Worm (Caenorhabditis elegans) whole organism, L3 larva: Measurements from ENCODE around the gene T26C5.3.

ENCODE experiments used
- R02D3.7 ChIP-seq: fragments of 150-350 bp; optimal IDR thresholded peaks from 2 replicates; lab custom pipeline; 2014; ENCODE audit warnings: missing biosample characterization, missing genetic modification characterization
- ZK546.5 ChIP-seq: sonication (generic microtip); optimal IDR thresholded peaks from 2 replicates; lab custom pipeline; 2017; ENCODE audit warnings: missing biosample characterization, missing genetic modification characterization
- aly-2 ChIP-seq: fragments of 150-350 bp; optimal IDR thresholded peaks from 2 replicates; lab custom pipeline; 2014; ENCODE audit warnings: missing biosample characterization, missing genetic modification characterization
- ama-1 ChIP-seq: fragments of 150-350 bp; optimal IDR thresholded peaks from 2 replicates; lab custom pipeline; 2018
- ceh-16 ChIP-seq: sonication (generic microtip); optimal IDR thresholded peaks from 2 replicates; lab custom pipeline; 2017; ENCODE audit warnings: missing biosample characterization, missing genetic modification characterization
- ceh-28 ChIP-seq: fragments of 150-350 bp; optimal IDR thresholded peaks from 2 replicates; lab custom pipeline; 2014; ENCODE audit warnings: missing biosample characterization, missing genetic modification reagents, missing genetic modification characterization
- ceh-9 ChIP-seq: sonication (generic microtip); optimal IDR thresholded peaks from 2 replicates; lab custom pipeline; 2018; ENCODE audit warnings: missing biosample characterization, missing genetic modification characterization
- egl-27 ChIP-seq: sonication (generic microtip); optimal IDR thresholded peaks from 4 replicates; lab custom pipeline; 2017; ENCODE audit warnings: missing biosample characterization, missing genetic modification reagents, missing genetic modification characterization
- egl-5 ChIP-seq: fragments of 150-350 bp; optimal IDR thresholded peaks from 2 replicates; lab custom pipeline; 2017; ENCODE audit warnings: missing biosample characterization, missing genetic modification reagents, missing genetic modification characterization, inconsistent platforms
- elt-2 ChIP-seq: sonication (generic microtip); optimal IDR thresholded peaks from 2 replicates; lab custom pipeline; 2016; ENCODE audit warnings: missing genetic modification reagents, mild to moderate bottlenecking, missing genetic modification characterization, missing compliant biosample characterization
- eor-1 ChIP-seq, 2 experiments: fragments of 150-350 bp; optimal IDR thresholded peaks; 2 replicates each; lab custom pipeline; 2014 to 2018; ENCODE audit warnings: missing biosample characterization in 2 of 2, missing genetic modification characterization in 2 of 2
- hmg-11 ChIP-seq: sonication (generic microtip); optimal IDR thresholded peaks from 2 replicates; lab custom pipeline; 2016; ENCODE audit warnings: missing genetic modification characterization, missing compliant biosample characterization
- jun-1 ChIP-seq: fragments of 150-350 bp; optimal IDR thresholded peaks from 2 replicates; lab custom pipeline; 2014; ENCODE audit warnings: missing biosample characterization, missing genetic modification reagents, missing genetic modification characterization
- lin-15B ChIP-seq: fragments of 150-350 bp; optimal IDR thresholded peaks from 2 replicates; lab custom pipeline; 2014; ENCODE audit warnings: missing biosample characterization, missing genetic modification characterization
- lsy-12 ChIP-seq: sonication (generic microtip); optimal IDR thresholded peaks from 2 replicates; lab custom pipeline; 2016; ENCODE audit warnings: mild to moderate bottlenecking, missing genetic modification characterization, missing compliant biosample characterization
- nfya-1 ChIP-seq: sonication (generic microtip); optimal IDR thresholded peaks from 2 replicates; lab custom pipeline; 2017; ENCODE audit warnings: missing genetic modification characterization, mild to moderate bottlenecking, missing compliant biosample characterization, antibody characterized with exemption, moderate library complexity; ENCODE audit not compliant: insufficient read depth
- nhr-11 ChIP-seq: fragments of 150-350 bp; optimal IDR thresholded peaks from 2 replicates; lab custom pipeline; 2014; ENCODE audit warnings: missing biosample characterization, missing genetic modification characterization
- nhr-12 ChIP-seq: fragments of 150-350 bp; optimal IDR thresholded peaks from 2 replicates; lab custom pipeline; 2014; ENCODE audit warnings: missing biosample characterization, missing genetic modification characterization
- nhr-23 ChIP-seq: fragments of 150-350 bp; optimal IDR thresholded peaks from 2 replicates; lab custom pipeline; 2014; ENCODE audit warnings: missing biosample characterization, missing genetic modification reagents, missing genetic modification characterization
- nhr-237 ChIP-seq: fragments of 150-350 bp; optimal IDR thresholded peaks from 2 replicates; lab custom pipeline; 2014; ENCODE audit warnings: missing biosample characterization, missing genetic modification characterization
- nhr-25 ChIP-seq: sonication (generic microtip); optimal IDR thresholded peaks from 2 replicates; lab custom pipeline; 2017; ENCODE audit warnings: missing biosample characterization, missing genetic modification characterization
- nhr-28 ChIP-seq: fragments of 150-350 bp; optimal IDR thresholded peaks from 2 replicates; lab custom pipeline; 2014; ENCODE audit warnings: missing biosample characterization, missing genetic modification characterization
- nhr-43 ChIP-seq: sonication (generic microtip); optimal IDR thresholded peaks from 2 replicates; lab custom pipeline; 2016; ENCODE audit warnings: mild to moderate bottlenecking, missing genetic modification characterization, missing compliant biosample characterization; ENCODE audit not compliant: poor library complexity, severe bottlenecking
- nhr-67 ChIP-seq: fragments of 150-350 bp; optimal IDR thresholded peaks from 2 replicates; lab custom pipeline; 2014; ENCODE audit warnings: missing biosample characterization, missing genetic modification characterization
- nhr-77 ChIP-seq: fragments of 150-350 bp; optimal IDR thresholded peaks from 2 replicates; lab custom pipeline; 2014; ENCODE audit warnings: missing biosample characterization, missing genetic modification characterization
- pha-4 ChIP-seq: fragments of 150-350 bp; optimal IDR thresholded peaks from 2 replicates; lab custom pipeline; 2014; ENCODE audit warnings: missing biosample characterization, missing genetic modification reagents, missing genetic modification characterization
- pqm-1 ChIP-seq: fragments of 150-350 bp; optimal IDR thresholded peaks from 2 replicates; lab custom pipeline; 2017; ENCODE audit warnings: missing biosample characterization, missing genetic modification characterization, inconsistent platforms
- sea-2 ChIP-seq: fragments of 150-350 bp; sonication (generic microtip); optimal IDR thresholded peaks from 4 replicates; lab custom pipeline; 2014; ENCODE audit warnings: missing biosample characterization, missing genetic modification reagents, missing genetic modification characterization
- skn-1 ChIP-seq: fragments of 150-350 bp; optimal IDR thresholded peaks from 2 replicates; lab custom pipeline; 2014; ENCODE audit warnings: missing biosample characterization, missing genetic modification characterization
- snpc-4 ChIP-seq: fragments of 150-350 bp; optimal IDR thresholded peaks from 2 replicates; lab custom pipeline; 2014; ENCODE audit warnings: missing biosample characterization, missing genetic modification characterization
- tbx-2 ChIP-seq: sonication (generic microtip); optimal IDR thresholded peaks from 2 replicates; lab custom pipeline; 2016; ENCODE audit warnings: mild to moderate bottlenecking, missing genetic modification characterization, missing compliant biosample characterization
- unc-39 ChIP-seq: sonication (generic microtip); optimal IDR thresholded peaks from 4 replicates; lab custom pipeline; 2017; ENCODE audit warnings: missing biosample characterization, missing genetic modification characterization
- zag-1 ChIP-seq: fragments of 150-350 bp; optimal IDR thresholded peaks from 2 replicates; lab custom pipeline; 2014; ENCODE audit warnings: missing biosample characterization, missing genetic modification characterization
- ztf-11 ChIP-seq: fragments of 150-350 bp; optimal IDR thresholded peaks from 2 replicates; lab custom pipeline; 2014; ENCODE audit warnings: missing biosample characterization, missing genetic modification characterization
- ztf-4 ChIP-seq: fragments of 150-350 bp; optimal IDR thresholded peaks from 2 replicates; lab custom pipeline; 2014; ENCODE audit warnings: missing biosample characterization, missing genetic modification characterization

T26C5.3 gene

DNA sequence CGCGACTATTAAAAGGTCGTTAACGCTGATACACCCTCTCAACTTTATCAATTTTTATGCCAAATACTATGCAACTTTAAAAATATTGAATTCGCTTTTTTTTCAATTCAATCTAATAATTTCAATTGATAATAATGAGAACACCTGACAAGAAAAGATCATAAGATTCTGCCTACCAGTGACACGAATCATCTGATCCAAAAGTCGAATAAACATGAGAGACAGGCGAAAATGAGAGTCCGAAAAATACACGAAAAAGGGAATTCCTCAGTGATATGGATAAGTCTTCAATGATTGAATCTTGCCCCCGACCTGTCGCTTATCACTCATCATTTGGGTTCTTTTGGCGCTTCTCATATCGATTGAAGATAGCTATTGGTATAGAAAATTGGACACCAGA, 5.2 kb downstream of the T26C5.3 start:
- TF ChIP-seq R02D3.7 (no peak), snpc-4 (no peak), egl-27 (tag; lab: Kevin White, UChicago) (no peak), pqm-1 (tag; lab: Kevin White, UChicago) (no peak), zag-1 (tag; lab: Kevin White, UChicago) (no peak), skn-1 (tag; lab: Kevin White, UChicago) (no peak), nhr-43 (tag; lab: Kevin White, UChicago) (no peak)

DNA sequence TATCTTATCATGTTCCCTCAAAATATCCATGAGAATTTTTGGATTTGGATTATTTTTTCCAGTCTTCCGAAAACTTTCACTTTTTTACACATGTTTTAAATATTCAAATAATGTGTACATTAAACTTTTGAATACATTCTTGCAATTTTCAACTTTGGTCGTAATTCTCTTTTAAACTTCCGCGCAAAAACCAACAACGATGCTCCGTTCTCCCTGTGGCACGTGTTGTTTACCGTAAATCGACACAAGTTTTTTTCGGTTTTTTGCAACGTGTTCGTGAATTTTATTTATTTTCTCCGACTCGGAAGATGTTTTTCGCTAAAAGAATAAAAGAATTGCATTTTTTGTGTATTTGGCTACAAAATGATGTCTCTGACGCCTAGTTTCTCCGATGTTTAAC, 6.4 kb downstream of the T26C5.3 start:
- TF ChIP-seq nhr-237 (tag; lab: Kevin White, UChicago) (no peak), pha-4 (peak; percentile 94), elt-2 (tag; lab: Kevin White, UChicago) (peak; percentile 14), ceh-9 (tag; lab: Kevin White, UChicago) (no peak), nfya-1 (tag; lab: Kevin White, UChicago) (peak; percentile 54), lin-15B (peak; percentile 42), hmg-11 (peak; percentile 17), jun-1 (tag; lab: Kevin White, UChicago) (no peak), nhr-25 (no peak), R02D3.7 (peak; percentile 94), ama-1 (lab: Kevin White, UChicago) (peak; percentile 24)

ce11 chrII:9246648-9247047, 10.3 kb downstream of the T26C5.3 start, which contains the start of gene T26C5.5:
Gene T26C5.5 (minus strand): TSS chrII:9246748.
- no peak for TF ChIP-seq ztf-11 (tag; lab: Kevin White, UChicago)
- TF ChIP-seq snpc-4: no peak
- TF ChIP-seq pha-4: no peak
- TF ChIP-seq nhr-28 (tag; lab: Kevin White, UChicago): no peak
- TF ChIP-seq ceh-16 (tag; lab: Kevin White, UChicago): no peak
- no peak for TF ChIP-seq nhr-12
- no peak for TF ChIP-seq egl-5 (tag; lab: Kevin White, UChicago)
- TF ChIP-seq sea-2 (GFP tag; lab: Kevin White, UChicago): no peak
- TF ChIP-seq nhr-237 (tag; lab: Kevin White, UChicago): no peak
- TF ChIP-seq eor-1 (tag; optimal IDR thresholded peaks at IDR 0.05; lab: Kevin White, UChicago): no peak
- TF ChIP-seq nhr-23 (tag; lab: Kevin White, UChicago): no peak
- no peak for TF ChIP-seq ZK546.5 (tag; lab: Kevin White, UChicago)
- no peak for TF ChIP-seq hmg-11
- TF ChIP-seq nhr-11 (tag; lab: Kevin White, UChicago): no peak
- TF ChIP-seq ama-1 (lab: Kevin White, UChicago): no peak
- no peak for TF ChIP-seq R02D3.7
- no peak for TF ChIP-seq nhr-77 (tag; lab: Kevin White, UChicago)

ce11 chrII:9250422-9250821, 14.0 kb downstream of the T26C5.3 start, which contains the start of gene T26C5.4:
Gene T26C5.4 (minus strand): TSS chrII:9250522.
- no peak for TF ChIP-seq snpc-4
- TF ChIP-seq egl-5 (tag; lab: Kevin White, UChicago): no peak
- TF ChIP-seq ceh-28 (tag; lab: Kevin White, UChicago): no peak
- no peak for TF ChIP-seq nhr-11 (tag; lab: Kevin White, UChicago)
- no peak for TF ChIP-seq lsy-12 (tag; lab: Kevin White, UChicago)
- TF ChIP-seq pha-4: no peak

- TF ChIP-seq nhr-67 (tag; lab: Kevin White, UChicago) (no peak), egl-5 (tag; lab: Kevin White, UChicago) (no peak), tbx-2 (tag; lab: Kevin White, UChicago) (no peak), nhr-25 (peak; percentile 19)
These were observed 15.1 kb downstream of the T26C5.3 start for ce11 chrII:9251529-9251928.

ce11 chrII:9254187-9254586, 17.8 kb downstream of the T26C5.3 start, which contains the start of gene nlp-82:
Gene nlp-82 (minus strand): TSS chrII:9254287.
- no peak for TF ChIP-seq nhr-11 (tag; lab: Kevin White, UChicago)
- TF ChIP-seq ZK546.5 (tag; lab: Kevin White, UChicago): no peak
- TF ChIP-seq jun-1 (tag; lab: Kevin White, UChicago): no peak
- no peak for TF ChIP-seq tbx-2 (tag; lab: Kevin White, UChicago)
- no peak for TF ChIP-seq ceh-9 (tag; lab: Kevin White, UChicago)
- no peak for TF ChIP-seq nhr-25
- TF ChIP-seq ceh-16 (tag; lab: Kevin White, UChicago): no peak
- TF ChIP-seq ceh-28 (tag; lab: Kevin White, UChicago): no peak
- TF ChIP-seq unc-39 (tag; lab: Kevin White, UChicago): no peak
- no peak for TF ChIP-seq skn-1 (tag; lab: Kevin White, UChicago)
- no peak for TF ChIP-seq ama-1 (lab: Kevin White, UChicago)
- no peak for TF ChIP-seq ztf-11 (tag; lab: Kevin White, UChicago)
- no peak for TF ChIP-seq egl-27 (tag; lab: Kevin White, UChicago)
- no peak for TF ChIP-seq aly-2
- no peak for TF ChIP-seq nhr-77 (tag; lab: Kevin White, UChicago)
- no peak for TF ChIP-seq nhr-12
- no peak for TF ChIP-seq egl-5 (tag; lab: Kevin White, UChicago)
- no peak for TF ChIP-seq ztf-4 (tag; lab: Kevin White, UChicago)
